Worm (Caenorhabditis elegans): ENCODE results near the gene msp-33.

DNA sequence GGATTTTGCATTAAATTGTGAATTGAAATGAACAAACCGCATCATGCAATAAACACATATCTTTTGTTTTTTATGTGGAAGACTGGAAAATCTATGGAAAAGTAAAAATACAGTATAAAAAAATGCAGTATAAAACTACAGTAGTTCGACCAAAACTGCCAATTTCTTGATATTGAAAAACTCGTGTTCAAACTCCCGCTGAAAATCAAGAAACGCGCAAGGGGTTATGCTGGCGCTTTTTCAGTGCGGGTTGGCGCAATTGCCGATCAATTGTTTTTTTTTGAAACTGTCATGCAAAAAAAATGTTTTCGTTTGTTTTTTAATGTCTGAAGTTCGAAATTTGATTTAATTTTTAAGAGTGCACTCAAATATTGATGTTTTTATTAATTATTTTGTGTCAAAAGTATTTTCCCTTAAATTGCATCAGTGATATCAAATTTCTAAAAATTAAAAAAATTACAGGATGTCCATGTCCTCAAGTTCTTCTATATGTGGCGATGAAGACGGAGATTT is 40.8 kb downstream of the msp-33 start, which contains the start of gene dnj-9:
- TF ChIP-seq tbx-11 (GFP tag; IDR thresholded peaks at IDR 0.05), result no peak
- no peak for TF ChIP-seq ama-1 (optimal IDR thresholded peaks at IDR 0.05)

Measured in whole organism, early embryonic.